Worm (Caenorhabditis elegans) whole organism, young adult: ENCODE results near the gene T01H3.5.

Source experiments
- C06A6.2 ChIP-seq: fragments of 200-800 bp; sonication (Bioruptor generic); conservative IDR thresholded peaks from 2 replicates; pipeline ENCODE4 v1.3.6; 2022; ENCODE audit warnings: missing genetic modification characterization, missing compliant biosample characterization
- F22D6.2 ChIP-seq: sonication (generic microtip); optimal IDR thresholded peaks from 2 replicates; lab custom pipeline; 2016; ENCODE audit warnings: mild to moderate bottlenecking, missing genetic modification characterization, missing compliant biosample characterization
- F33H1.4 ChIP-seq: fragments of 200-800 bp; sonication (Bioruptor generic); IDR thresholded peaks from 2 replicates; pipeline ENCODE4 v1.3.6; 2022; ENCODE audit warnings: missing genetic modification reagents, missing genetic modification characterization, missing compliant biosample characterization
- F55B11.4 ChIP-seq: sonication (generic microtip); optimal IDR thresholded peaks from 2 replicates; lab custom pipeline; 2016; ENCODE audit warnings: missing compliant biosample characterization, missing genetic modification characterization, borderline replicate concordance; ENCODE audit not compliant: insufficient read depth
- T07F8.4 ChIP-seq: sonication (generic microtip); optimal IDR thresholded peaks from 2 replicates; lab custom pipeline; 2016; ENCODE audit warnings: mild to moderate bottlenecking, missing genetic modification characterization, moderate library complexity, missing compliant biosample characterization
- Y53G8AR.9 ChIP-seq: fragments of 200-800 bp; sonication (Bioruptor generic); conservative IDR thresholded peaks from 2 replicates; pipeline ENCODE4 v1.3.6; 2022; ENCODE audit warnings: missing genetic modification reagents, missing genetic modification characterization, missing compliant biosample characterization
- Y56A3A.18 ChIP-seq: fragments of 200-800 bp; sonication (Bioruptor generic); IDR thresholded peaks from 2 replicates; pipeline ENCODE4 v1.3.6; 2022; ENCODE audit warnings: missing genetic modification reagents, missing genetic modification characterization, missing compliant biosample characterization
- akir-1 ChIP-seq: fragments of 200-800 bp; sonication (Bioruptor generic); optimal IDR thresholded peaks from 2 replicates; lab custom pipeline; 2018; ENCODE audit warnings: mild to moderate bottlenecking, missing genetic modification characterization, moderate library complexity, missing compliant biosample characterization
- bed-1 ChIP-seq: fragments of 200-800 bp; sonication (Bioruptor generic); IDR thresholded peaks from 2 replicates; pipeline ENCODE4 v1.3.6; 2022; ENCODE audit warnings: missing genetic modification reagents, missing genetic modification characterization, missing compliant biosample characterization
- bed-2 ChIP-seq: fragments of 200-800 bp; sonication (Bioruptor generic); IDR thresholded peaks from 2 replicates; pipeline ENCODE4 v1.3.6; 2022; ENCODE audit warnings: missing genetic modification reagents, missing genetic modification characterization, missing compliant biosample characterization
- ceh-100 ChIP-seq: fragments of 200-800 bp; sonication (Bioruptor generic); IDR thresholded peaks from 2 replicates; pipeline ENCODE4 v1.3.6; 2022; ENCODE audit warnings: missing genetic modification reagents, missing genetic modification characterization, missing compliant biosample characterization
- ceh-27 ChIP-seq: fragments of 200-800 bp; sonication (Bioruptor generic); optimal IDR thresholded peaks from 2 replicates; lab custom pipeline; 2018; ENCODE audit warnings: mild to moderate bottlenecking, missing genetic modification characterization, moderate library complexity, missing compliant biosample characterization
- efl-1 ChIP-seq: fragments of 150-350 bp; optimal IDR thresholded peaks from 2 replicates; lab custom pipeline; 2014; ENCODE audit warnings: missing biosample characterization, missing genetic modification reagents, missing genetic modification characterization
- egrh-3 ChIP-seq: fragments of 200-800 bp; sonication (Bioruptor generic); IDR thresholded peaks from 2 replicates; pipeline ENCODE4 v1.3.6; 2022; ENCODE audit warnings: missing genetic modification reagents, missing genetic modification characterization, missing compliant biosample characterization
- him-1 ChIP-seq: sonication (generic microtip); optimal IDR thresholded peaks from 2 replicates; lab custom pipeline; 2016; ENCODE audit warnings: missing genotype, missing genetic modification reagents, missing genetic modification characterization, missing compliant biosample characterization
- hlh-12 ChIP-seq: sonication (generic microtip); optimal IDR thresholded peaks from 2 replicates; lab custom pipeline; 2016; ENCODE audit warnings: missing genetic modification characterization, missing compliant biosample characterization
- hlh-26 ChIP-seq: fragments of 200-800 bp; sonication (Bioruptor generic); conservative IDR thresholded peaks from 2 replicates; pipeline ENCODE4 v1.3.6; 2022; ENCODE audit warnings: missing genetic modification reagents, missing genetic modification characterization, missing compliant biosample characterization
- hsf-1 ChIP-seq: fragments of 200-800 bp; sonication (Bioruptor generic); IDR thresholded peaks from 2 replicates; pipeline ENCODE4 v1.3.6; 2022; ENCODE audit warnings: missing genetic modification reagents, missing genetic modification characterization, missing compliant biosample characterization
- lag-1 ChIP-seq: fragments of 200-800 bp; sonication (Bioruptor generic); IDR thresholded peaks from 2 replicates; pipeline ENCODE4 v1.3.6; 2022; ENCODE audit warnings: missing genetic modification reagents, missing genetic modification characterization, missing compliant biosample characterization
- lsy-27 ChIP-seq: sonication (generic microtip); optimal IDR thresholded peaks from 2 replicates; lab custom pipeline; 2017; ENCODE audit warnings: missing genetic modification characterization, mild to moderate bottlenecking, missing compliant biosample characterization, antibody characterized with exemption, missing genotype, borderline replicate concordance; ENCODE audit not compliant: insufficient read depth
- madf-8 ChIP-seq: fragments of 200-800 bp; sonication (Bioruptor generic); conservative IDR thresholded peaks from 2 replicates; pipeline ENCODE4 v1.3.6; 2022; ENCODE audit warnings: missing genetic modification reagents, missing genetic modification characterization, missing compliant biosample characterization
- mcd-1 ChIP-seq: fragments of 200-800 bp; sonication (Bioruptor generic); IDR thresholded peaks from 2 replicates; pipeline ENCODE4 v1.3.6; 2022; ENCODE audit warnings: missing genetic modification reagents, missing genetic modification characterization, missing compliant biosample characterization
- nfya-1 ChIP-seq: sonication (generic microtip); optimal IDR thresholded peaks from 2 replicates; lab custom pipeline; 2017; ENCODE audit warnings: antibody characterized with exemption, missing compliant biosample characterization, missing genetic modification characterization, borderline replicate concordance; ENCODE audit not compliant: insufficient read depth
- nhr-80 ChIP-seq: sonication (generic microtip); optimal IDR thresholded peaks from 2 replicates; lab custom pipeline; 2016; ENCODE audit warnings: missing genetic modification characterization, missing compliant biosample characterization
- rec-8 ChIP-seq, 2 experiments: sonication (generic microtip); optimal IDR thresholded peaks; 2 replicates each; lab custom pipeline; 2016; ENCODE audit warnings: mild to moderate bottlenecking in 2 of 2, missing genetic modification characterization in 2 of 2, missing genetic modification reagents in 2 of 2, missing genotype in 2 of 2, missing biosample characterization in 1 of 2, missing compliant biosample characterization in 1 of 2, moderate library complexity in 1 of 2
- rpc-1 ChIP-seq, 2 experiments: fragments of 150-350 bp in 1 of 2; sonication (generic microtip) in 1 of 2; optimal IDR thresholded peaks; 2 replicates each; lab custom pipeline; 2014 to 2018; ENCODE audit warnings: missing biosample characterization in 1 of 2, missing genetic modification characterization in 1 of 2, missing genetic modification reagents in 1 of 2, missing genotype in 1 of 2
- snpc-3.4 ChIP-seq: sonication (generic microtip); optimal IDR thresholded peaks from 2 replicates; lab custom pipeline; 2017; ENCODE audit warnings: missing genetic modification characterization, mild to moderate bottlenecking, missing compliant biosample characterization, antibody characterized with exemption, moderate library complexity, missing genotype, missing genetic modification reagents
- somi-1 ChIP-seq: fragments of 200-800 bp; sonication (Bioruptor generic); optimal IDR thresholded peaks from 2 replicates; lab custom pipeline; 2018; ENCODE audit warnings: mild to moderate bottlenecking, missing genetic modification characterization, missing compliant biosample characterization
- unc-130 ChIP-seq: sonication (generic microtip); optimal IDR thresholded peaks from 2 replicates; lab custom pipeline; 2016; ENCODE audit warnings: missing genetic modification reagents, missing genetic modification characterization, missing compliant biosample characterization
- xnd-1 ChIP-seq: sonication (generic microtip); optimal IDR thresholded peaks from 2 replicates; lab custom pipeline; 2016; ENCODE audit warnings: missing genotype, missing genetic modification reagents, missing genetic modification characterization, missing compliant biosample characterization
- zfh-2 ChIP-seq: fragments of 200-800 bp; sonication (Bioruptor generic); conservative IDR thresholded peaks from 2 replicates; pipeline ENCODE4 v1.3.6; 2022; ENCODE audit warnings: missing genetic modification reagents, missing genetic modification characterization, missing compliant biosample characterization
- ztf-25 ChIP-seq: fragments of 200-800 bp; sonication (Bioruptor generic); IDR thresholded peaks from 2 replicates; pipeline ENCODE4 v1.3.6; 2022; ENCODE audit warnings: missing genetic modification reagents, missing genetic modification characterization, missing compliant biosample characterization

T01H3.5 gene

DNA sequence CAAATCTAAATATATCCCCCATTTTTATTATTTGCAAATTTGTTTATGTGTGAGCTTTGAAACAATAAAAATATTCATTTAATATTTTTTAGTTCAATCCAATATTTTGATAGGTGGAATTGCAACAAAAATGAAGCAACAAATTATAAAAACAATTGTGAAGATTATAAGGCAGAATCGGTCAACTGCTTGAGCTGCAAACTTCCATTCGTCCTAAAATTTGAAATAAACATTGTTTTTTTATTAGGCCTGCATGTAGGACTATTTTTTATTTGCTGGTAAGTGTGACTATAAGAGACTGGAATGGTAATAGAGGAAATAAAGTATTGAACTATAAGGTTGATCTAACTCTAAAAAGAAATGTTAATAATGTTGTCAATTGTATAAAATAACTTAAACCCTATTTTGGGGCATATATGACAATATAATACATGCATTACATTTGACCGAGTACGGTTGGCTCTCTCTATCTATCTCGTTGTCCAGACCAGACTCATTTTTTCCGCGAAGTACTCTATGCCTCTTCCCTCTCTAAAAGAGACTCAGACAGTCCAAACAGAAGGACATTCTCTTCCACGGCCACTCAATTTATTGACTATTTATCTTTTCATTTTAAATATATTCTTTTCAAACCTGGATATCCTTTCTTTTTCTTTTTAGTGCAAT lies 33.7 kb upstream of the T01H3.5 start, which contains the start of gene T09A5.4:
T09A5.4 (plus strand) TSS at position 616 of the 666 bp plus-strand sequence.
- TF ChIP-seq Y53G8AR.9 (no peak), unc-130 (GFP tag; lab: Kevin White, UChicago) (no peak), hsf-1 (GFP tag; lab: Robert Waterston, UW) (no peak), rec-8 (tag; optimal IDR thresholded peaks at IDR 0.05; lab: Kevin White, UChicago) (no peak), nfya-1 (tag; lab: Kevin White, UChicago) (no peak), efl-1 (no peak), ztf-25 (no peak), F22D6.2 (tag; lab: Kevin White, UChicago) (no peak), lag-1 (GFP tag; lab: Robert Waterston, UW) (no peak), bed-2 (no peak), F33H1.4 (GFP tag; lab: Robert Waterston, UW) (no peak), zfh-2 (GFP tag; lab: Robert Waterston, UW) (no peak), lsy-27 (tag; lab: Kevin White, UChicago) (no peak), mcd-1 (GFP tag; lab: Robert Waterston, UW) (no peak), ceh-100 (no peak), akir-1 (no peak), xnd-1 (tag; lab: Kevin White, UChicago) (no peak), hlh-26 (GFP tag; lab: Robert Waterston, UW) (no peak), Y56A3A.18 (GFP tag; lab: Robert Waterston, UW) (no peak), ceh-27 (GFP tag; lab: Kevin White, UChicago) (no peak)
- TF ChIP-seq, all 124 proteins: peak for 0

- TF ChIP-seq him-1: no peak
- no peak for TF ChIP-seq rec-8 (tag; optimal IDR thresholded peaks at IDR 0.05; lab: Kevin White, UChicago)
- no peak for TF ChIP-seq bed-2
- no peak for TF ChIP-seq rpc-1 (optimal IDR thresholded peaks at IDR 0.05; lab: Kevin White, UChicago)
- TF ChIP-seq rpc-1 (tag; optimal IDR thresholded peaks at IDR 0.05; lab: Kevin White, UChicago): no peak
- no peak for TF ChIP-seq C06A6.2 (GFP tag; lab: Robert Waterston, UW)
- TF ChIP-seq madf-8 (GFP tag; lab: Robert Waterston, UW): no peak
- no peak for TF ChIP-seq bed-1 (GFP tag; lab: Robert Waterston, UW)
- no peak for TF ChIP-seq hlh-12
Measured at ce11 chrII:7849697-7850096, 29.7 kb upstream of the T01H3.5 start, which contains the start of gene acr-7. Gene acr-7, minus strand, starts transcription at chrII:7849797.

- no peak for TF ChIP-seq somi-1 (GFP tag; lab: Kevin White, UChicago)
- TF ChIP-seq, all 124 proteins: peak for 0
Measured at ce11 chrII:7850575-7850974, 28.8 kb upstream of the T01H3.5 start.

DNA sequence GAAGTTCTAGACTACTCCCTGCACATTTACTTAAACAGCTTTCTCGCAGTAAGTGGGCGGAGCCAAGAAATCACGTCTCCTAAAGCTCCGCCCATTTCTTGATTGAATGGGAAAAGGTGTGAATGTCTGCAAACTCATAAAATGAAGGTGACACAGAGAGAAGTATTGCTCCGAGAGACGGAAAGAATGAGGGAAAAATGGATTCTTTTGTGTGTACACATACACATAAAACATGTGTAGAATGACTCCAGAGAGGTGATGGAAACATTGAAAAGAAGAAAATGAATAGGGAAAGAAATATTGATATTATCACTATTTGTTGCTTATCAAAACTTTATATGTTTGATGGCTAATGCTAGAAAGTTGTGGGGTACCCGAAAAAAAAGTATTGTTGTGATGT lies 27.9 kb upstream of the T01H3.5 start:
- TF ChIP-seq nhr-80 (tag; lab: Kevin White, UChicago) (peak; percentile 36), snpc-3.4 (tag; lab: Kevin White, UChicago) (no peak), F55B11.4 (tag; lab: Kevin White, UChicago) (no peak), T07F8.4 (tag; lab: Kevin White, UChicago) (no peak), egrh-3 (GFP tag; lab: Robert Waterston, UW) (no peak)
